Fruit fly (Drosophila melanogaster): ENCODE data around the gene S6k.

S6k gene

DNA sequence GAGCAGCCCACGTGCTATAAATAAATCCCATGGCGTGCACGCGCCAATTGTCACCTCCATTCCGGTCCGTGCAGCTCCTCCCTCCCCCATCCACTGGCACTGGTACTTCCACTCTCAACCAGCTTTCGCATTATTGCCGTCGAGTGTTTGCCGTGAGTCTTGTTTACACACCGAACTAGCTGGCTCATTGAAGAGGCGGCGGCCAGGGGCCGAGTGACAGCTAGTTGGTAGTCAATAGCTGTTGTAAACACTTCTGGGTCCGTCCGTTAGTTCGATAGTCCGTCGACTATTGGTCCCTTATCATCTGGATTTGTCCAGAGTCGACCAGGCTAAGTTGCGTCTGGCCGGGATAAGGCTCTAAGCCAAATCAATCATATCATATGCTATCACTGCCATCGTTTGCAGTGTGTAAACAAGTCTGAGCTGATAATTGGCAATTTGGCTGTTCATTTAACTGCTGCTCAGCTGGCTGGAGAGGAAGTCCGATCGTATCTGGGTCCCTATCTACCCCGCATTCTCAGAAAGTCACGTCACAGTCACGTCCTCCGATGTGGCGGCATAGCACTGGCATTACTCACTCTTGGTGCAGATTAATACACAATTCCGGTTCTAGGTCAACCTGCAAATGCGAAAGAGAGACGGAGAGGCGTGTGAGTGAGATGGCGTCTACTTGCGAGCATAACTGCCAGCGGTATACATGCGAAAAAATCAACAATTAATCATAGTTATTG, 3.2 kb downstream of the S6k start (continued):
- TF ChIP-seq CG34422 (GFP tag; IDR thresholded peaks at IDR 0.05) = no peak
- no peak for TF ChIP-seq ab (GFP tag; optimal IDR thresholded peaks at IDR 0.05)
- no peak for TF ChIP-seq dm (GFP tag; optimal IDR thresholded peaks at IDR 0.05)
- TF ChIP-seq Atf6 (GFP tag; IDR thresholded peaks at IDR 0.05) = peak; percentile 45
- TF ChIP-seq Sry-β (GFP tag; optimal IDR thresholded peaks at IDR 0.05) = no peak
- TF ChIP-seq Rfx (GFP tag; IDR thresholded peaks at IDR 0.05) = 0 out of 2 replicates have a peak, but pooled peaks have one; percentile 43
- no peak for TF ChIP-seq trem (tag; optimal IDR thresholded peaks at IDR 0.05)
- no peak for TF ChIP-seq oc (tag; optimal IDR thresholded peaks at IDR 0.05)
- no peak for TF ChIP-seq Max (GFP tag; optimal IDR thresholded peaks at IDR 0.05)
- peak; percentile 1 for TF ChIP-seq CG17359 (tag; optimal IDR thresholded peaks at IDR 0.05)
- TF ChIP-seq jing (GFP tag; optimal IDR thresholded peaks at IDR 0.05) = no peak
- TF ChIP-seq CG17361 (GFP tag; IDR thresholded peaks at IDR 0.05) = no peak
- TF ChIP-seq aop (GFP tag; IDR thresholded peaks at IDR 0.05) = no peak
- TF ChIP-seq zf30C (GFP tag; optimal IDR thresholded peaks at IDR 0.05) = no peak
- no peak for TF ChIP-seq tin (GFP tag; optimal IDR thresholded peaks at IDR 0.05)
- no peak for TF ChIP-seq CG11247 (GFP tag; IDR thresholded peaks at IDR 0.05)
- 0 out of 3 replicates have a peak, but pooled peaks have one; percentile 33 for TF ChIP-seq C15 (GFP tag; IDR thresholded peaks at IDR 0.05)
- TF ChIP-seq seq (GFP tag; IDR thresholded peaks at IDR 0.05) = no peak
- no peak for TF ChIP-seq shn (GFP tag; optimal IDR thresholded peaks at IDR 0.05)
- TF ChIP-seq Camta (GFP tag; optimal IDR thresholded peaks at IDR 0.05) = no peak
- TF ChIP-seq Stat92E (GFP tag; optimal IDR thresholded peaks at IDR 0.05) = no peak
- no peak for TF ChIP-seq sim (GFP tag; IDR thresholded peaks at IDR 0.05)
- TF ChIP-seq hth (optimal IDR thresholded peaks at IDR 0.05) = no peak
- TF ChIP-seq zen2 (GFP tag; IDR thresholded peaks at IDR 0.05; ENCODE audit: partially characterized antibody) = no peak
- TF ChIP-seq CG7839 (tag; optimal IDR thresholded peaks at IDR 0.05) = no peak
- TF ChIP-seq dpn (GFP tag; optimal IDR thresholded peaks at IDR 0.05) = peak in 1 of 2 experiments; percentile 10
- TF ChIP-seq Hsf (GFP tag; optimal IDR thresholded peaks at IDR 0.05) = no peak
- no peak for TF ChIP-seq CG15601 (tag; optimal IDR thresholded peaks at IDR 0.05)
- no peak for TF ChIP-seq Hr51 (GFP tag; optimal IDR thresholded peaks at IDR 0.05)
- peak; percentile 45 for TF ChIP-seq CG18599 (GFP tag; optimal IDR thresholded peaks at IDR 0.05)
- TF ChIP-seq tgo (GFP tag; IDR thresholded peaks at IDR 0.05) = no peak
- no peak for TF ChIP-seq CG10147 (GFP tag; optimal IDR thresholded peaks at IDR 0.05)
- no peak for TF ChIP-seq CG8359 (GFP tag; optimal IDR thresholded peaks at IDR 0.05; ENCODE audit: borderline replicate concordance)
- no peak for TF ChIP-seq al (GFP tag; IDR thresholded peaks at IDR 0.05)
- TF ChIP-seq CG11504 (tag; optimal IDR thresholded peaks at IDR 0.05) = no peak
- TF ChIP-seq cwo (GFP tag; optimal IDR thresholded peaks at IDR 0.05) = peak; percentile 34
- no peak for TF ChIP-seq CG15514 (GFP tag; optimal IDR thresholded peaks at IDR 0.05)
- TF ChIP-seq CG12219 (GFP tag; optimal IDR thresholded peaks at IDR 0.05) = no peak
- TF ChIP-seq unpg (GFP tag; optimal IDR thresholded peaks at IDR 0.05) = no peak
- TF ChIP-seq HmgZ (tag; optimal IDR thresholded peaks at IDR 0.05) = no peak
- no peak for TF ChIP-seq bigmax (GFP tag; optimal IDR thresholded peaks at IDR 0.05)
- TF ChIP-seq mld (GFP tag; IDR thresholded peaks at IDR 0.05; ENCODE audit: partially characterized antibody) = no peak

All from whole organism, embryonic.